Fruit fly (Drosophila melanogaster) whole organism, embryonic: ENCODE data around the gene JMJD4.
A peak's percentile ranks its signal among the peaks of the same experiment; 100 is the strongest.

Source experiments
- Adf1 ChIP-seq: fragments of 200-800 bp; sonication (Bioruptor generic); IDR thresholded peaks from 2 replicates; pipeline ENCODE4 v1.3.6; 2022; ENCODE audit warnings: missing biosample characterization, missing genetic modification characterization
- Blimp-1 ChIP-seq: fragments of 200-800 bp; sonication (Bioruptor generic); optimal IDR thresholded peaks from 3 replicates; lab custom pipeline; 2018; ENCODE audit warnings: missing biosample characterization, missing genetic modification characterization, mild to moderate bottlenecking, moderate library complexity, missing genetic modification reagents
- CG10147 ChIP-seq: fragments of 200-800 bp; sonication (Bioruptor generic); optimal IDR thresholded peaks from 2 replicates; lab custom pipeline; 2019; ENCODE audit warnings: missing biosample characterization, mild to moderate bottlenecking, missing genetic modification characterization, moderate library complexity
- CG10209 ChIP-seq: fragments of 200-800 bp; sonication (Bioruptor generic); optimal IDR thresholded peaks from 3 replicates; lab custom pipeline; 2017; ENCODE audit warnings: missing biosample characterization, mild to moderate bottlenecking, missing genetic modification characterization, missing genetic modification reagents
- CG11504 ChIP-seq: fragments of 200-800 bp; sonication (Bioruptor generic); optimal IDR thresholded peaks from 3 replicates; lab custom pipeline; 2019; ENCODE audit warnings: missing biosample characterization, mild to moderate bottlenecking, missing genetic modification characterization, moderate library complexity
- CG1233 ChIP-seq: fragments of 200-800 bp; sonication (Bioruptor generic); optimal IDR thresholded peaks from 4 replicates; lab custom pipeline; 2018; ENCODE audit warnings: missing biosample characterization, mild to moderate bottlenecking, missing genetic modification characterization
- CG12769 ChIP-seq: fragments of 200-800 bp; sonication (Bioruptor generic); optimal IDR thresholded peaks from 2 replicates; lab custom pipeline; 2019; ENCODE audit warnings: missing biosample characterization, mild to moderate bottlenecking, missing genetic modification characterization, moderate library complexity
- CG12942 ChIP-seq: fragments of 200-800 bp; sonication (Bioruptor generic); optimal IDR thresholded peaks from 3 replicates; lab custom pipeline; 2016; ENCODE audit warnings: missing biosample characterization, missing genetic modification characterization
- CG13775 ChIP-seq: fragments of 200-800 bp; sonication (Bioruptor generic); optimal IDR thresholded peaks from 3 replicates; lab custom pipeline; 2017; ENCODE audit warnings: missing biosample characterization, mild to moderate bottlenecking, missing genetic modification characterization
- CG16779 ChIP-seq: fragments of 200-800 bp; sonication (Bioruptor generic); IDR thresholded peaks from 2 replicates; pipeline ENCODE4 v1.3.6; 2022; ENCODE audit warnings: missing biosample characterization, missing genetic modification characterization
- CG17328 ChIP-seq: fragments of 200-800 bp; sonication (Bioruptor generic); IDR thresholded peaks from 2 replicates; pipeline ENCODE4 v1.3.6; 2022; ENCODE audit warnings: missing biosample characterization, missing genetic modification characterization
- CG17359 ChIP-seq: fragments of 200-800 bp; sonication (Bioruptor generic); optimal IDR thresholded peaks from 3 replicates; lab custom pipeline; 2018; ENCODE audit warnings: missing biosample characterization, mild to moderate bottlenecking, missing genetic modification characterization, moderate library complexity
- CG2678 ChIP-seq: fragments of 200-800 bp; sonication (Bioruptor generic); optimal IDR thresholded peaks from 3 replicates; lab custom pipeline; 2019; ENCODE audit warnings: missing biosample characterization, mild to moderate bottlenecking, missing genetic modification characterization, moderate library complexity
- CG2875 ChIP-seq: fragments of 200-800 bp; sonication (Bioruptor generic); optimal IDR thresholded peaks from 2 replicates; lab custom pipeline; 2017; ENCODE audit warnings: missing biosample characterization, mild to moderate bottlenecking, missing genetic modification characterization, missing genetic modification reagents
- CG31365 ChIP-seq: fragments of 200-800 bp; sonication (Bioruptor generic); optimal IDR thresholded peaks from 2 replicates; lab custom pipeline; 2018; ENCODE audit warnings: missing biosample characterization, mild to moderate bottlenecking, missing genetic modification characterization
- CG3281 ChIP-seq: fragments of 200-800 bp; sonication (Bioruptor generic); optimal IDR thresholded peaks from 3 replicates; lab custom pipeline; 2017; ENCODE audit warnings: missing biosample characterization, mild to moderate bottlenecking, missing genetic modification characterization
- CG34224 ChIP-seq: fragments of 200-800 bp; sonication (Bioruptor generic); IDR thresholded peaks from 3 replicates; pipeline ENCODE4 v1.3.6; 2022; ENCODE audit warnings: missing biosample characterization, missing genetic modification characterization; ENCODE audit not compliant: partially characterized antibody
- CG7987 ChIP-seq: fragments of 200-800 bp; sonication (Bioruptor generic); optimal IDR thresholded peaks from 2 replicates; lab custom pipeline; 2018; ENCODE audit warnings: missing biosample characterization, mild to moderate bottlenecking, missing genetic modification characterization, moderate library complexity
- CG9727 ChIP-seq: fragments of 200-800 bp; sonication (Bioruptor generic); optimal IDR thresholded peaks from 3 replicates; lab custom pipeline; 2017; ENCODE audit warnings: missing biosample characterization, mild to moderate bottlenecking, missing genetic modification characterization
- CG9797 ChIP-seq: fragments of 200-800 bp; sonication (Bioruptor generic); optimal IDR thresholded peaks from 3 replicates; lab custom pipeline; 2018; ENCODE audit warnings: missing biosample characterization, mild to moderate bottlenecking, missing genetic modification characterization
- CkIIα-i1 ChIP-seq: fragments of 200-800 bp; sonication (Bioruptor generic); IDR thresholded peaks from 2 replicates; pipeline ENCODE4 v1.3.6; 2022; ENCODE audit warnings: missing biosample characterization, missing genetic modification characterization
- D19A ChIP-seq: fragments of 200-800 bp; optimal IDR thresholded peaks from 3 replicates; lab custom pipeline; 2019; ENCODE audit warnings: missing biosample characterization, mild to moderate bottlenecking, missing genetic modification characterization, moderate library complexity
- Dad ChIP-seq: fragments of 200-800 bp; sonication (Bioruptor generic); optimal IDR thresholded peaks from 3 replicates; lab custom pipeline; 2016; ENCODE audit warnings: missing biosample characterization, missing genetic modification characterization
- Deaf1 ChIP-seq: fragments of 200-800 bp; optimal IDR thresholded peaks from 3 replicates; lab custom pipeline; 2019; ENCODE audit warnings: missing biosample characterization, mild to moderate bottlenecking, missing genetic modification characterization, moderate library complexity
- Eip74EF ChIP-seq, 2 experiments: fragments of 200-800 bp in 1 of 2; fragments of >200 bp in 1 of 2; sonication (Bioruptor generic) in 1 of 2; optimal IDR thresholded peaks; 2 replicates each; lab custom pipeline; 2017 to 2019; ENCODE audit warnings: missing biosample characterization in 2 of 2, missing genetic modification characterization in 2 of 2, mild to moderate bottlenecking in 1 of 2, moderate library complexity in 1 of 2
- Elba2 ChIP-seq: fragments of 200-800 bp; sonication (Bioruptor generic); optimal IDR thresholded peaks from 3 replicates; lab custom pipeline; 2016; ENCODE audit warnings: missing biosample characterization, missing genetic modification characterization
- Fer1 ChIP-seq: fragments of 200-800 bp; sonication (Bioruptor generic); optimal IDR thresholded peaks from 2 replicates; lab custom pipeline; 2017; ENCODE audit warnings: missing biosample characterization, mild to moderate bottlenecking, missing genetic modification characterization
- H15 ChIP-seq: fragments of 200-800 bp; sonication (Bioruptor generic); IDR thresholded peaks from 3 replicates; pipeline ENCODE4 v1.3.6; 2022; ENCODE audit warnings: missing biosample characterization, missing genetic modification characterization
- Hsf ChIP-seq: fragments of 200-800 bp; sonication (Bioruptor generic); optimal IDR thresholded peaks from 3 replicates; lab custom pipeline; 2016; ENCODE audit warnings: missing biosample characterization, missing genetic modification characterization
- NK7.1 ChIP-seq: fragments of 200-800 bp; sonication (Bioruptor generic); optimal IDR thresholded peaks from 3 replicates; lab custom pipeline; 2016; ENCODE audit warnings: missing biosample characterization, missing genetic modification characterization
- Ravus ChIP-seq: fragments of 200-800 bp; sonication (Bioruptor generic); IDR thresholded peaks from 2 replicates; pipeline ENCODE4 v1.3.6; 2022; ENCODE audit warnings: missing biosample characterization, missing genetic modification characterization
- Six4 ChIP-seq: fragments of 200-800 bp; sonication (Bioruptor generic); optimal IDR thresholded peaks from 2 replicates; lab custom pipeline; 2016; ENCODE audit warnings: missing biosample characterization, missing genetic modification characterization
- abd-A ChIP-seq: fragments of 200-800 bp; sonication (Bioruptor generic); optimal IDR thresholded peaks from 3 replicates; lab custom pipeline; 2019; ENCODE audit warnings: missing biosample characterization, mild to moderate bottlenecking, missing genetic modification characterization, moderate library complexity
- ash1 ChIP-seq: fragments of 200-800 bp; sonication (Bioruptor generic); optimal IDR thresholded peaks from 2 replicates; lab custom pipeline; 2018; ENCODE audit warnings: missing biosample characterization, mild to moderate bottlenecking, missing genetic modification characterization
- cad ChIP-seq: fragments of >200 bp; optimal IDR thresholded peaks from 2 replicates; lab custom pipeline; 2017; ENCODE audit warnings: missing biosample characterization, missing genetic modification characterization
- chif ChIP-seq, 2 experiments: fragments of 200-800 bp; sonication (Bioruptor generic); optimal IDR thresholded peaks; 3 replicates each; lab custom pipeline; 2016; ENCODE audit warnings: missing biosample characterization in 2 of 2, missing genetic modification characterization in 2 of 2
- dpn ChIP-seq, 2 experiments: fragments of 200-800 bp; sonication (Bioruptor generic); optimal IDR thresholded peaks; 3 replicates each; lab custom pipeline; 2016; ENCODE audit warnings: missing biosample characterization in 2 of 2, missing genetic modification characterization in 2 of 2
- dysf ChIP-seq: fragments of 200-800 bp; sonication (Bioruptor generic); IDR thresholded peaks from 3 replicates; pipeline ENCODE4 v1.3.6; 2022; ENCODE audit warnings: missing biosample characterization, missing genetic modification characterization
- fd64A ChIP-seq: fragments of 200-800 bp; sonication (Bioruptor generic); optimal IDR thresholded peaks from 3 replicates; lab custom pipeline; 2018; ENCODE audit warnings: missing biosample characterization, mild to moderate bottlenecking, missing genetic modification characterization
- fu2 ChIP-seq: fragments of 200-800 bp; sonication (Bioruptor generic); optimal IDR thresholded peaks from 2 replicates; lab custom pipeline; 2016; ENCODE audit warnings: missing biosample characterization, missing genetic modification characterization
- her ChIP-seq: fragments of 200-800 bp; sonication (Bioruptor generic); optimal IDR thresholded peaks from 2 replicates; lab custom pipeline; 2016; ENCODE audit warnings: missing biosample characterization, missing genetic modification characterization
- luna ChIP-seq: fragments of 200-800 bp; sonication (Bioruptor generic); optimal IDR thresholded peaks from 2 replicates; lab custom pipeline; 2016; ENCODE audit warnings: missing biosample characterization, missing genetic modification characterization
- mam ChIP-seq: fragments of 200-800 bp; sonication (Bioruptor generic); optimal IDR thresholded peaks from 3 replicates; lab custom pipeline; 2016; ENCODE audit warnings: missing biosample characterization, missing genetic modification characterization
- rib ChIP-seq: fragments of 200-800 bp; sonication (Bioruptor generic); IDR thresholded peaks from 2 replicates; pipeline ENCODE4 v1.3.6; 2022; ENCODE audit warnings: missing biosample characterization, missing genetic modification characterization
- sd ChIP-seq: fragments of 200-800 bp; sonication (Bioruptor generic); optimal IDR thresholded peaks from 3 replicates; lab custom pipeline; 2018; ENCODE audit warnings: missing biosample characterization, mild to moderate bottlenecking, missing genetic modification characterization, moderate library complexity
- sim ChIP-seq: fragments of 200-800 bp; sonication (Bioruptor generic); IDR thresholded peaks from 2 replicates; pipeline ENCODE4 v1.3.6; 2022; ENCODE audit warnings: missing biosample characterization, missing genetic modification characterization
- stc ChIP-seq: fragments of 200-800 bp; sonication (Bioruptor generic); IDR thresholded peaks from 2 replicates; pipeline ENCODE4 v1.3.6; 2022; ENCODE audit warnings: missing biosample characterization, missing genetic modification characterization
- twi ChIP-seq: fragments of 200-800 bp; optimal IDR thresholded peaks from 2 replicates; lab custom pipeline; 2019; ENCODE audit warnings: missing biosample characterization, mild to moderate bottlenecking, missing genetic modification characterization, moderate library complexity
- unc-4 ChIP-seq: fragments of 200-800 bp; sonication (Bioruptor generic); IDR thresholded peaks from 2 replicates; pipeline ENCODE4 v1.3.6; 2022; ENCODE audit warnings: missing biosample characterization, missing genetic modification characterization; ENCODE audit not compliant: partially characterized antibody
- wdn ChIP-seq: fragments of 200-800 bp; sonication (Bioruptor generic); IDR thresholded peaks from 2 replicates; pipeline ENCODE4 v1.3.6; 2022; ENCODE audit warnings: missing biosample characterization, missing genetic modification characterization

JMJD4 gene

DNA sequence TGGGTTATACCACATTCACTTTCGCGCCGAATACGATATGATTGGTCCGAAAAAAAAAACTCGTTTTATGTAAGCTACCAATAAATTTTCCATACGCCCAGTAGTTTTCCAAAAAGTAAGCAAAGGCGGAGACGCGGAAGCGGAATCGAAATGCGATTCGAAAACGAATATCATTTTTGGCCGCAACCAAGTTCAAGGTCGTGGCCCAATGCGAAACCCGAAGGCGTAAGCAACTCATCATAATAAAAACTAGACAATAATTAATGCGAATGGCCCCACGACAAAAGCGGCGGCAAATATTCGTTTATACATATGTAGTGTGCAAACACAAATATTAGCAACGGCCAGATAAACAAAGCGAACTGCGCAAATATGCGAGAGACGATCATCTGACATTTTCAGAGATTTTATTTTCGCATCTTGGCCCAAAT is 22.6 kb downstream of the JMJD4 start (continued):
- peak; percentile 73 for TF ChIP-seq CG7987 (GFP tag; lab: Kevin White, UChicago)
- TF ChIP-seq CG10147 (GFP tag; lab: Kevin White, UChicago) = peak; percentile 39
- TF ChIP-seq CG2875 (GFP tag; lab: Kevin White, UChicago) = no peak
- no peak for TF ChIP-seq NK7.1
- no peak for TF ChIP-seq Hsf (GFP tag; lab: Kevin White, UChicago)
- no peak for TF ChIP-seq Elba2
- no peak for TF ChIP-seq D19A (tag; lab: Kevin White, UChicago)
- TF ChIP-seq her = peak; percentile 4
- no peak for TF ChIP-seq CkIIα-i1 (GFP tag; lab: Robert Waterston, UW)
- TF ChIP-seq sd (tag; lab: Kevin White, UChicago) = peak; percentile 78
- TF ChIP-seq CG31365 (tag; lab: Kevin White, UChicago) = peak; percentile 9
- TF ChIP-seq CG11504 (tag; lab: Kevin White, UChicago) = no peak
- peak; percentile 85 for TF ChIP-seq CG12769 (tag; lab: Kevin White, UChicago)
- TF ChIP-seq dpn (GFP tag; optimal IDR thresholded peaks at IDR 0.05; lab: Kevin White, UChicago) = peak in 1 of 2 experiments; percentile 43
- TF ChIP-seq CG3281 = peak; percentile 75
- no peak for TF ChIP-seq CG17359 (tag; lab: Kevin White, UChicago)
- TF ChIP-seq cad (GFP tag; lab: Kevin White, UChicago) = no peak
- TF ChIP-seq H15 = no peak
- peak; percentile 93 for TF ChIP-seq abd-A (tag; lab: Kevin White, UChicago)
- TF ChIP-seq wdn = peak; percentile 30; the same call in 1 of the 2 replicates
- TF ChIP-seq rib (GFP tag; lab: Robert Waterston, UW) = peak; percentile 90
- no peak for TF ChIP-seq CG12942 (GFP tag; lab: Kevin White, UChicago)
- TF ChIP-seq unc-4 (GFP tag; lab: Robert Waterston, UW) = no peak
- no peak for TF ChIP-seq Ravus (GFP tag; lab: Robert Waterston, UW)
- no peak for TF ChIP-seq Deaf1 (tag; lab: Kevin White, UChicago)
- no peak for TF ChIP-seq CG13775 (GFP tag; lab: Kevin White, UChicago)
- TF ChIP-seq CG16779 (GFP tag; lab: Robert Waterston, UW) = 0 out of 2 replicates have a peak, but pooled peaks have one; percentile 26
- peak; percentile 67 for TF ChIP-seq Blimp-1 (GFP tag; lab: Kevin White, UChicago)
- peak; percentile 18 for TF ChIP-seq ash1 (GFP tag; lab: Kevin White, UChicago)
- TF ChIP-seq CG10209 (GFP tag; lab: Kevin White, UChicago) = peak; percentile 54
- TF ChIP-seq chif (GFP tag; optimal IDR thresholded peaks at IDR 0.05; lab: Kevin White, UChicago) = peak in 1 of 2 experiments; percentile 17
- TF ChIP-seq Fer1 (GFP tag; lab: Kevin White, UChicago) = peak; percentile 45
- TF ChIP-seq dysf (GFP tag; lab: Robert Waterston, UW) = peak; percentile 37; the same call in 1 of the 3 replicates
- peak; percentile 40 for TF ChIP-seq CG9727 (GFP tag; lab: Kevin White, UChicago)
- TF ChIP-seq mam (GFP tag; lab: Kevin White, UChicago) = peak; percentile 23
- no peak for TF ChIP-seq Dad (GFP tag; lab: Kevin White, UChicago)
- TF ChIP-seq stc (GFP tag; lab: Robert Waterston, UW) = no peak
- peak; percentile 55 for TF ChIP-seq CG2678 (tag; lab: Kevin White, UChicago)
- TF ChIP-seq fd64A (GFP tag; lab: Kevin White, UChicago) = no peak
- TF ChIP-seq Eip74EF (GFP tag; optimal IDR thresholded peaks at IDR 0.05; lab: Kevin White, UChicago) = peak in 1 of 2 experiments; percentile 99
- no peak for TF ChIP-seq sim (GFP tag; lab: Robert Waterston, UW)
- peak; percentile 25 for TF ChIP-seq luna
- no peak for TF ChIP-seq Six4 (GFP tag; lab: Kevin White, UChicago)
- no peak for TF ChIP-seq twi (tag; lab: Kevin White, UChicago)
- peak; percentile 38; the same call in 1 of the 2 replicates for TF ChIP-seq Adf1
- no peak for TF ChIP-seq CG9797 (GFP tag; lab: Kevin White, UChicago)
- TF ChIP-seq CG17328 (GFP tag; lab: Robert Waterston, UW) = 0 out of 2 replicates have a peak, but pooled peaks have one; percentile 6
- TF ChIP-seq CG34224 (GFP tag; lab: Robert Waterston, UW) = no peak
- TF ChIP-seq fu2 (GFP tag; lab: Kevin White, UChicago) = peak; percentile 4
- peak; percentile 42 for TF ChIP-seq CG1233 (GFP tag; lab: Kevin White, UChicago)
